Fruit fly (Drosophila melanogaster): ENCODE measurements around the gene CG13133.

- TF ChIP-seq CG3407 (GFP tag; optimal IDR thresholded peaks at IDR 0.05) (no peak), bowl (GFP tag; IDR thresholded peaks at IDR 0.05) (no peak), CTCF (GFP tag; optimal IDR thresholded peaks at IDR 0.05) (no peak), Sox102F (GFP tag; optimal IDR thresholded peaks at IDR 0.05) (no peak)
Observed at dm6 chr2L:10049280-10049679, 42.9 kb downstream of the CG13133 start, which contains the start of gene CG33301.
